Worm (Caenorhabditis elegans): ENCODE measurements around the gene hpo-6.

DNA sequence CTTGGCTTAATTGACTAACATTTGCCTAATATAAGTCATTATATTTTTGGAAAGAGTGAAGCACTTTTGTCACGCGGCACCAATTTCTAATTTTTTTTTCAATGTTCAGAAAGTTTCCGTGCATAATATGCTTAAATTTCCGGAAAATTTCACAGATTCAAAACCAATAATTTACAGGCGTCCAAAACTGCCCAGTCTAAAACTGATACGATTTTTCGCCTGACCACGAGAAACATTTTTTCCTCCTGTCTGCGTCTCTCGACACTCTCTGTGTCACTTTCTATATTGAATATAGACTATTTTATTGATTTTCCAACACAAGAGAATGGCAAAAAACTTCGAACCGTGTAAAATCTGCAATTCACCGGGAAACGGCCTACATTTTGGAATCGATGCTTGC lies 51.6 kb downstream of the hpo-6 start, which contains the start of gene nhr-122:
- TF ChIP-seq dao-5 (tag; optimal IDR thresholded peaks at IDR 0.05) (no peak), him-1 (tag; optimal IDR thresholded peaks at IDR 0.05) (no peak)

Measured in whole organism, L4/young adult.